Worm (Caenorhabditis elegans): ENCODE results near the gene sfxn-1.3.

ce11 chrV:15718562-15718961 lies 8.1 kb upstream of the sfxn-1.3 start, which contains the start of gene Y6E2A.5:
- no peak for TF ChIP-seq skn-1 (tag; optimal IDR thresholded peaks at IDR 0.05)
- no peak for TF ChIP-seq dsc-1 (tag; optimal IDR thresholded peaks at IDR 0.05)
- no peak for TF ChIP-seq nhr-237 (tag; optimal IDR thresholded peaks at IDR 0.05)
- no peak for TF ChIP-seq fos-1 (tag; optimal IDR thresholded peaks at IDR 0.05)
- TF ChIP-seq ztf-4 (tag; optimal IDR thresholded peaks at IDR 0.05), result no peak
- no peak for TF ChIP-seq hpl-2 (GFP tag; optimal IDR thresholded peaks at IDR 0.05)
- no peak for TF ChIP-seq ama-1 (optimal IDR thresholded peaks at IDR 0.05)
- no peak for TF ChIP-seq lin-14 (GFP tag; optimal IDR thresholded peaks at IDR 0.05)
- no peak for TF ChIP-seq isw-1 (GFP tag; IDR thresholded peaks at IDR 0.05)
- no peak for TF ChIP-seq mep-1 (tag; optimal IDR thresholded peaks at IDR 0.05)
- no peak for TF ChIP-seq nhr-11 (tag; optimal IDR thresholded peaks at IDR 0.05)
- no peak for TF ChIP-seq nhr-28 (tag; optimal IDR thresholded peaks at IDR 0.05)
- TF ChIP-seq nhr-90 (tag; optimal IDR thresholded peaks at IDR 0.05; ENCODE audit: poor library complexity), result no peak
- TF ChIP-seq tlp-1 (tag; optimal IDR thresholded peaks at IDR 0.05), result no peak
